Fruit fly (Drosophila melanogaster): ENCODE measurements around the gene tefu.

The tefu gene

DNA sequence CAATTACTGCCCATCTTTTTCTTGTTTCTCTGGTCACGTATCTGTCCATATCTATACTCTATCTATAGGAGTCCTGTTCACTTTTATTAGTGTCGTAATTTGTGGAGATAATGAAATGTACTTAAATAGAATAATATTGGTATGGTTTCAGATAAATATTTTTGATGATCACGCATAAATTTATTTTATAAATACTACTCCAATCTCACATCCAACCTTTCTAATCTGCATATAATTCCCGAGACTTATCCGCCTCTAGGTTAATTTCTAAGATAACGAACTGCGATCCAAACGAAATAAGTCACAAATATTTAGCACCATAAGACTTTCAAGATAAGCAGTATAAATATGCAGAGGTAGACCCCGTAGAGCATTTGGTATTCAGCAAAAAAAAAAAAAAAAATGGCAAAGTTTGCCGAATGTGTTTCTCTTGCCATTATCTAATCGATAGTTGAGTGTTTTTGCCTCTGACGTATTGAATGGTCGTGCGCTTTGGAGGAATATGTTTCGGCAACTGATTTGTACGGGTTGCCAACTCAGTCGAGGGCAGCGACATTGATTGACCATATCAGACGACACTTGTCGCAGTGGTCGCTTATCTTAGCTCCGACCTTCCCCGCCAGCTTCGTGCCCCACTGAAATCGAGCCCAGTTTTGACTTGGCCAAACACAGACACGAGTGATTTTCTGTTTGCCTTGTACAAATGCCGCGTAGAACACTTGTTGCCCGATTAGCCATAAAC lies 43.8 kb downstream of the tefu start (continued):
- TF ChIP-seq CG8290 (GFP tag; optimal IDR thresholded peaks at IDR 0.05): no peak
- TF ChIP-seq CG8290 (tag; optimal IDR thresholded peaks at IDR 0.05): peak in 1 of 2 experiments; percentile 8
- TF ChIP-seq CG7786 (GFP tag; optimal IDR thresholded peaks at IDR 0.05): no peak
- peak; percentile 65 for TF ChIP-seq CG34376 (GFP tag; optimal IDR thresholded peaks at IDR 0.05)
- TF ChIP-seq CG31441 (GFP tag; IDR thresholded peaks at IDR 0.05): no peak
- TF ChIP-seq CG12219 (GFP tag; optimal IDR thresholded peaks at IDR 0.05): no peak
- TF ChIP-seq Hmr (GFP tag; optimal IDR thresholded peaks at IDR 0.05): peak; percentile 6
- peak; percentile 72 for TF ChIP-seq exex (tag; optimal IDR thresholded peaks at IDR 0.05)
- TF ChIP-seq ems (GFP tag; optimal IDR thresholded peaks at IDR 0.05): no peak
- TF ChIP-seq CG31224 (GFP tag; IDR thresholded peaks at IDR 0.05): peak; percentile 18; the same call in 1 of the 2 replicates
- TF ChIP-seq rib (GFP tag; IDR thresholded peaks at IDR 0.05): peak; percentile 47; the same call in 1 of the 2 replicates
- peak; percentile 76 for TF ChIP-seq BtbVII (GFP tag; optimal IDR thresholded peaks at IDR 0.05)
- no peak for TF ChIP-seq stwl (tag; optimal IDR thresholded peaks at IDR 0.05)
- TF ChIP-seq CG9797 (GFP tag; optimal IDR thresholded peaks at IDR 0.05): no peak
- no peak for TF ChIP-seq gcm (GFP tag; optimal IDR thresholded peaks at IDR 0.05)
- TF ChIP-seq PHDP (tag; optimal IDR thresholded peaks at IDR 0.05): no peak
- no peak for TF ChIP-seq lov (optimal IDR thresholded peaks at IDR 0.05)
- no peak for TF ChIP-seq lov (GFP tag; IDR thresholded peaks at IDR 0.05)
- no peak for TF ChIP-seq Ssrp (tag; optimal IDR thresholded peaks at IDR 0.05)
- peak; percentile 37 for TF ChIP-seq CG10543 (GFP tag; optimal IDR thresholded peaks at IDR 0.05)
- no peak for TF ChIP-seq nerfin-2 (GFP tag; IDR thresholded peaks at IDR 0.05; ENCODE audit: partially characterized antibody)
- TF ChIP-seq jumu (GFP tag; optimal IDR thresholded peaks at IDR 0.05): no peak
- TF ChIP-seq CG11695 (GFP tag; IDR thresholded peaks at IDR 0.05): 0 out of 3 replicates have a peak, but pooled peaks have one; percentile 7
- no peak for TF ChIP-seq Sry-δ (GFP tag; optimal IDR thresholded peaks at IDR 0.05)
- TF ChIP-seq Side (GFP tag; optimal IDR thresholded peaks at IDR 0.05): no peak
- no peak for TF ChIP-seq sisA (GFP tag; IDR thresholded peaks at IDR 0.05)
- TF ChIP-seq Hr78 (GFP tag; optimal IDR thresholded peaks at IDR 0.05): peak in 1 of 2 experiments; percentile 17
- peak; percentile 19 for TF ChIP-seq CG2120 (GFP tag; optimal IDR thresholded peaks at IDR 0.05)
- peak; percentile 56; the same call in 1 of the 3 replicates for TF ChIP-seq z (GFP tag; IDR thresholded peaks at IDR 0.05)
- TF ChIP-seq CG32772 (GFP tag; IDR thresholded peaks at IDR 0.05): no peak
- no peak for TF ChIP-seq kah (GFP tag; optimal IDR thresholded peaks at IDR 0.05)
- TF ChIP-seq Dref (GFP tag; IDR thresholded peaks at IDR 0.05): no peak
- TF ChIP-seq CG6175 (GFP tag; IDR thresholded peaks at IDR 0.05): 0 out of 3 replicates have a peak, but pooled peaks have one; percentile 27
- no peak for TF ChIP-seq Sin3A (optimal IDR thresholded peaks at IDR 0.05)
- no peak for TF ChIP-seq gt (GFP tag; IDR thresholded peaks at IDR 0.05)
- no peak for TF ChIP-seq dysf (GFP tag; IDR thresholded peaks at IDR 0.05)
- TF ChIP-seq CG8924 (tag; optimal IDR thresholded peaks at IDR 0.05): no peak
- no peak for TF ChIP-seq Nf-YC (tag; optimal IDR thresholded peaks at IDR 0.05)
- peak; percentile 26 for TF ChIP-seq gro (GFP tag; optimal IDR thresholded peaks at IDR 0.05)
- TF ChIP-seq HmgZ (tag; optimal IDR thresholded peaks at IDR 0.05): peak; percentile 19
- peak; percentile 40 for TF ChIP-seq lab (GFP tag; optimal IDR thresholded peaks at IDR 0.05)
- no peak for TF ChIP-seq CG3847 (GFP tag; IDR thresholded peaks at IDR 0.05)
- TF ChIP-seq ato (GFP tag; IDR thresholded peaks at IDR 0.05; ENCODE audit: partially characterized antibody): no peak
- TF ChIP-seq CG2116 (GFP tag; optimal IDR thresholded peaks at IDR 0.05): no peak
- TF ChIP-seq CG18476 (GFP tag; optimal IDR thresholded peaks at IDR 0.05): no peak
- TF ChIP-seq ap (GFP tag; IDR thresholded peaks at IDR 0.05): no peak
- no peak for TF ChIP-seq CG5245 (GFP tag; optimal IDR thresholded peaks at IDR 0.05)
- TF ChIP-seq cwo (GFP tag; optimal IDR thresholded peaks at IDR 0.05): peak; percentile 79
- TF ChIP-seq tup (GFP tag; optimal IDR thresholded peaks at IDR 0.05): no peak
- TF ChIP-seq CG31388 (GFP tag; optimal IDR thresholded peaks at IDR 0.05): no peak

Data from whole organism, embryonic.